Fruit fly (Drosophila melanogaster): ENCODE results near the gene RecQ5.

RecQ5 gene

dm6 chr3L:14652554-14652953 lies 20.7 kb upstream of the RecQ5 start (continued):
- peak; percentile 47 for TF ChIP-seq sqz (GFP tag; optimal IDR thresholded peaks at IDR 0.05)
- TF ChIP-seq pb (GFP tag; optimal IDR thresholded peaks at IDR 0.05) = no peak
- no peak for TF ChIP-seq CG32532 (GFP tag; IDR thresholded peaks at IDR 0.05)
- TF ChIP-seq CG6813 (GFP tag; optimal IDR thresholded peaks at IDR 0.05) = peak; percentile 69
- TF ChIP-seq tin (GFP tag; optimal IDR thresholded peaks at IDR 0.05) = peak; percentile 78
- peak; percentile 40 for TF ChIP-seq caup (GFP tag; optimal IDR thresholded peaks at IDR 0.05; ENCODE audit: severe bottlenecking)
- peak in 1 of 3 experiments; percentile 75 for TF ChIP-seq Stat92E (GFP tag; optimal IDR thresholded peaks at IDR 0.05)
- no peak for TF ChIP-seq prd (optimal IDR thresholded peaks at IDR 0.05)
- TF ChIP-seq prd (GFP tag; IDR thresholded peaks at IDR 0.05) = peak; percentile 76; the same call in 2 of the 3 replicates
- TF ChIP-seq CG12769 (tag; optimal IDR thresholded peaks at IDR 0.05) = peak; percentile 44
- TF ChIP-seq Sry-β (GFP tag; optimal IDR thresholded peaks at IDR 0.05) = peak; percentile 26
- TF ChIP-seq cad (GFP tag; optimal IDR thresholded peaks at IDR 0.05) = no peak
- TF ChIP-seq Dbx (GFP tag; IDR thresholded peaks at IDR 0.05) = no peak
- peak; percentile 66 for TF ChIP-seq pum (GFP tag; optimal IDR thresholded peaks at IDR 0.05)
- TF ChIP-seq CG30020 (tag; optimal IDR thresholded peaks at IDR 0.05) = peak; percentile 53
- no peak for TF ChIP-seq sna (GFP tag; IDR thresholded peaks at IDR 0.05; ENCODE audit: partially characterized antibody)
- TF ChIP-seq Ets97D (GFP tag; optimal IDR thresholded peaks at IDR 0.05) = no peak
- TF ChIP-seq CG4424 (GFP tag; optimal IDR thresholded peaks at IDR 0.05) = peak; percentile 86
- TF ChIP-seq E2f2 (GFP tag; IDR thresholded peaks at IDR 0.05) = peak; percentile 39; the same call in 1 of the 2 replicates
- TF ChIP-seq Fer2 (tag; optimal IDR thresholded peaks at IDR 0.05) = no peak
- peak; percentile 66 for TF ChIP-seq chn (GFP tag; optimal IDR thresholded peaks at IDR 0.05)
- TF ChIP-seq CG7372 (GFP tag; IDR thresholded peaks at IDR 0.05) = no peak
- peak; percentile 25 for TF ChIP-seq CG3838 (GFP tag; optimal IDR thresholded peaks at IDR 0.05)
- peak; percentile 48; the same call in 2 of the 3 replicates for TF ChIP-seq tgo (GFP tag; IDR thresholded peaks at IDR 0.05)
- TF ChIP-seq z (GFP tag; IDR thresholded peaks at IDR 0.05) = no peak
- TF ChIP-seq nmo (GFP tag; optimal IDR thresholded peaks at IDR 0.05) = peak; percentile 84
- no peak for TF ChIP-seq cg (GFP tag; optimal IDR thresholded peaks at IDR 0.05)
- TF ChIP-seq Rx (GFP tag; IDR thresholded peaks at IDR 0.05) = peak; percentile 38; the same call in 1 of the 2 replicates
- TF ChIP-seq Aef1 (GFP tag; IDR thresholded peaks at IDR 0.05) = 0 out of 3 replicates have a peak, but pooled peaks have one; percentile 12
- TF ChIP-seq CG17385 (GFP tag; optimal IDR thresholded peaks at IDR 0.05) = peak; percentile 62
- TF ChIP-seq CG12071 (GFP tag; optimal IDR thresholded peaks at IDR 0.05) = no peak
- TF ChIP-seq dm (GFP tag; optimal IDR thresholded peaks at IDR 0.05) = peak; percentile 57
- TF ChIP-seq salm (tag; optimal IDR thresholded peaks at IDR 0.05) = peak; percentile 66
- TF ChIP-seq Dek (tag; optimal IDR thresholded peaks at IDR 0.05) = no peak
- TF ChIP-seq her (GFP tag; optimal IDR thresholded peaks at IDR 0.05) = peak; percentile 34
- peak; percentile 68 for TF ChIP-seq Ada2b (GFP tag; IDR thresholded peaks at IDR 0.05)
- peak; percentile 74 for TF ChIP-seq Hsf (GFP tag; optimal IDR thresholded peaks at IDR 0.05)
- peak; percentile 85 for TF ChIP-seq Camta (GFP tag; optimal IDR thresholded peaks at IDR 0.05)
- TF ChIP-seq CG16863 (GFP tag; optimal IDR thresholded peaks at IDR 0.05) = peak; percentile 82
- TF ChIP-seq trh (GFP tag; optimal IDR thresholded peaks at IDR 0.05) = peak; percentile 50
- TF ChIP-seq eyg (GFP tag; optimal IDR thresholded peaks at IDR 0.05) = no peak
- no peak for TF ChIP-seq CG10543 (GFP tag; optimal IDR thresholded peaks at IDR 0.05)
- TF ChIP-seq CG1647 (GFP tag; optimal IDR thresholded peaks at IDR 0.05) = peak; percentile 34
- TF ChIP-seq HLH3B (GFP tag; IDR thresholded peaks at IDR 0.05) = peak; percentile 67
- peak; percentile 72; the same call in 1 of the 2 replicates for TF ChIP-seq ranshi (GFP tag; IDR thresholded peaks at IDR 0.05)
- TF ChIP-seq CG9876 (GFP tag; optimal IDR thresholded peaks at IDR 0.05) = peak; percentile 9
- TF ChIP-seq bigmax (GFP tag; optimal IDR thresholded peaks at IDR 0.05) = no peak
- TF ChIP-seq CG17359 (tag; optimal IDR thresholded peaks at IDR 0.05) = peak; percentile 81
- peak; percentile 54 for TF ChIP-seq zf30C (GFP tag; optimal IDR thresholded peaks at IDR 0.05)
- TF ChIP-seq CG5180 (GFP tag; optimal IDR thresholded peaks at IDR 0.05) = peak; percentile 8
- TF ChIP-seq Mes4 (GFP tag; optimal IDR thresholded peaks at IDR 0.05) = peak; percentile 68
